Worm (Caenorhabditis elegans) whole organism, L3 larva: ENCODE results near the gene txt-10.

Experiments used
- ZK546.5 ChIP-seq: sonication (generic microtip); optimal IDR thresholded peaks from 2 replicates; lab custom pipeline; 2017; ENCODE audit warnings: missing biosample characterization, missing genetic modification characterization
- aly-2 ChIP-seq: fragments of 150-350 bp; optimal IDR thresholded peaks from 2 replicates; lab custom pipeline; 2014; ENCODE audit warnings: missing biosample characterization, missing genetic modification characterization
- ama-1 ChIP-seq: fragments of 150-350 bp; optimal IDR thresholded peaks from 2 replicates; lab custom pipeline; 2018
- ceh-16 ChIP-seq: sonication (generic microtip); optimal IDR thresholded peaks from 2 replicates; lab custom pipeline; 2017; ENCODE audit warnings: missing biosample characterization, missing genetic modification characterization
- ceh-28 ChIP-seq: fragments of 150-350 bp; optimal IDR thresholded peaks from 2 replicates; lab custom pipeline; 2014; ENCODE audit warnings: missing biosample characterization, missing genetic modification reagents, missing genetic modification characterization
- ceh-9 ChIP-seq: sonication (generic microtip); optimal IDR thresholded peaks from 2 replicates; lab custom pipeline; 2018; ENCODE audit warnings: missing biosample characterization, missing genetic modification characterization
- daf-12 ChIP-seq: fragments of 150-350 bp; optimal IDR thresholded peaks from 2 replicates; lab custom pipeline; 2014; ENCODE audit warnings: missing biosample characterization, missing genetic modification reagents, missing genetic modification characterization
- egl-5 ChIP-seq: fragments of 150-350 bp; optimal IDR thresholded peaks from 2 replicates; lab custom pipeline; 2017; ENCODE audit warnings: missing biosample characterization, missing genetic modification reagents, missing genetic modification characterization, inconsistent platforms
- elt-2 ChIP-seq: sonication (generic microtip); optimal IDR thresholded peaks from 2 replicates; lab custom pipeline; 2016; ENCODE audit warnings: missing genetic modification reagents, mild to moderate bottlenecking, missing genetic modification characterization, missing compliant biosample characterization
- elt-3 ChIP-seq, 3 experiments: fragments of 150-350 bp in 1 of 3; sonication (generic microtip) in 2 of 3; optimal IDR thresholded peaks; 2 replicates in 2 of 3; 4 replicates in 1 of 3; lab custom pipeline; 2014 to 2017; ENCODE audit warnings: missing biosample characterization in 3 of 3, missing genetic modification characterization in 3 of 3
- eor-1 ChIP-seq, 2 experiments: fragments of 150-350 bp; optimal IDR thresholded peaks; 2 replicates each; lab custom pipeline; 2014 to 2018; ENCODE audit warnings: missing biosample characterization in 2 of 2, missing genetic modification characterization in 2 of 2
- fos-1 ChIP-seq: fragments of 150-350 bp; optimal IDR thresholded peaks from 2 replicates; lab custom pipeline; 2014; ENCODE audit warnings: missing biosample characterization, missing genetic modification characterization
- jun-1 ChIP-seq: fragments of 150-350 bp; optimal IDR thresholded peaks from 2 replicates; lab custom pipeline; 2014; ENCODE audit warnings: missing biosample characterization, missing genetic modification reagents, missing genetic modification characterization
- lin-15B ChIP-seq: fragments of 150-350 bp; optimal IDR thresholded peaks from 2 replicates; lab custom pipeline; 2014; ENCODE audit warnings: missing biosample characterization, missing genetic modification characterization
- lin-39 ChIP-seq: fragments of 150-350 bp; optimal IDR thresholded peaks from 2 replicates; lab custom pipeline; 2018; ENCODE audit warnings: missing biosample characterization, missing genetic modification reagents, missing genetic modification characterization
- mdl-1 ChIP-seq: fragments of 150-350 bp; optimal IDR thresholded peaks from 2 replicates; lab custom pipeline; 2014; ENCODE audit warnings: missing biosample characterization, missing genetic modification characterization
- nfya-1 ChIP-seq: sonication (generic microtip); optimal IDR thresholded peaks from 2 replicates; lab custom pipeline; 2017; ENCODE audit warnings: missing genetic modification characterization, mild to moderate bottlenecking, missing compliant biosample characterization, antibody characterized with exemption, moderate library complexity; ENCODE audit not compliant: insufficient read depth
- nhr-11 ChIP-seq: fragments of 150-350 bp; optimal IDR thresholded peaks from 2 replicates; lab custom pipeline; 2014; ENCODE audit warnings: missing biosample characterization, missing genetic modification characterization
- nhr-12 ChIP-seq: fragments of 150-350 bp; optimal IDR thresholded peaks from 2 replicates; lab custom pipeline; 2014; ENCODE audit warnings: missing biosample characterization, missing genetic modification characterization
- nhr-23 ChIP-seq: fragments of 150-350 bp; optimal IDR thresholded peaks from 2 replicates; lab custom pipeline; 2014; ENCODE audit warnings: missing biosample characterization, missing genetic modification reagents, missing genetic modification characterization
- nhr-28 ChIP-seq: fragments of 150-350 bp; optimal IDR thresholded peaks from 2 replicates; lab custom pipeline; 2014; ENCODE audit warnings: missing biosample characterization, missing genetic modification characterization
- nhr-67 ChIP-seq: fragments of 150-350 bp; optimal IDR thresholded peaks from 2 replicates; lab custom pipeline; 2014; ENCODE audit warnings: missing biosample characterization, missing genetic modification characterization
- nhr-77 ChIP-seq: fragments of 150-350 bp; optimal IDR thresholded peaks from 2 replicates; lab custom pipeline; 2014; ENCODE audit warnings: missing biosample characterization, missing genetic modification characterization
- pqm-1 ChIP-seq: fragments of 150-350 bp; optimal IDR thresholded peaks from 2 replicates; lab custom pipeline; 2017; ENCODE audit warnings: missing biosample characterization, missing genetic modification characterization, inconsistent platforms
- snpc-4 ChIP-seq: fragments of 150-350 bp; optimal IDR thresholded peaks from 2 replicates; lab custom pipeline; 2014; ENCODE audit warnings: missing biosample characterization, missing genetic modification characterization
- unc-39 ChIP-seq: sonication (generic microtip); optimal IDR thresholded peaks from 4 replicates; lab custom pipeline; 2017; ENCODE audit warnings: missing biosample characterization, missing genetic modification characterization
- zag-1 ChIP-seq: fragments of 150-350 bp; optimal IDR thresholded peaks from 2 replicates; lab custom pipeline; 2014; ENCODE audit warnings: missing biosample characterization, missing genetic modification characterization
- ztf-11 ChIP-seq: fragments of 150-350 bp; optimal IDR thresholded peaks from 2 replicates; lab custom pipeline; 2014; ENCODE audit warnings: missing biosample characterization, missing genetic modification characterization
- ztf-4 ChIP-seq: fragments of 150-350 bp; optimal IDR thresholded peaks from 2 replicates; lab custom pipeline; 2014; ENCODE audit warnings: missing biosample characterization, missing genetic modification characterization

The txt-10 gene

DNA sequence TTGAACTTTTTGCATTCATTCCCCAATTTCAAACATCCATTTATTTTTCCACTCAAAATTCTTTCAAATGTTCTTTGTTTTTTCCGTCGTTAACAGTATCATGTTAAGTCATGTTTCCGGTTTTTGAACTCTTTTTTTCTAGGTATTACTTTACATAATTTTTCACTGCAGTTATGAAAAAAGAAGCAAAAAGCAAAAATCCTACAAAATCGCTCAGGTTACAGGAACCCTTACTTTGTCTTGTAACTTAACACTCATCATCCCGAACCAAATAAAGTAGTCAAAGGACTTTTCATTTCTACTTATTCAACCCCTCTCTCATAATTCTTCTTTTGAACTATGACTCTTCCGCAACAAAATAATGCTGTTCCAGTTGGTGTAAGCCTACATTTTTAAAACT is 41.2 kb downstream of the txt-10 start, which contains the start of gene aqp-5:
aqp-5 (plus strand) TSS at position 301 of the 400 bp plus-strand sequence.
- TF ChIP-seq ZK546.5: no peak
- no peak for TF ChIP-seq ztf-4 (tag; lab: Kevin White, UChicago)
- TF ChIP-seq ama-1: no peak
- no peak for TF ChIP-seq zag-1
- TF ChIP-seq ztf-11: no peak
- TF ChIP-seq lin-15B (tag; lab: Kevin White, UChicago): no peak
- TF ChIP-seq daf-12 (tag; lab: Kevin White, UChicago): no peak
- no peak for TF ChIP-seq lin-39 (tag; lab: Kevin White, UChicago)

DNA sequence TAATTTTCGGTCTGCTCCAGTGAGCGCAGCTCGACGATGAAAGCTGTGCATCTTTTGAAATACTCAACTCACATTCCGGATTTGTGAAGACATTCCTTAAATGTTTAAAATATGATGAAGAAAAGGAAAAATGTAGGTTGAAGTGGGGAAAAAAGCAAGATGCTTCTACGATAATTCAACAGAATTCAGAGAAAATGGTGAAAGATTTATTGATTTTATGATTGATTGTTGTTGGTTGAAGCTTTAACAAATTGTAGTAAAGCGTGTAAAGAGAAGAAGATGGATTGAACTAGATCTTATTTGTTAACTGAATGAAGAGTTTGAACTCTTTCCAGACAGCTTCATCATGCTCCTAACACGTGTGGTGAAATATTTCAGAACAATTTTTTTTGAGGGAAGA is 42.6 kb downstream of the txt-10 start, which contains the start of gene ncx-5:
ncx-5 (minus strand) TSS at position 101 of the 400 bp plus-strand sequence.
- no peak for TF ChIP-seq elt-3 (tag; optimal IDR thresholded peaks at IDR 0.05; lab: Kevin White, UChicago)
- TF ChIP-seq eor-1 (tag; optimal IDR thresholded peaks at IDR 0.05; lab: Kevin White, UChicago): no peak
- TF ChIP-seq pqm-1 (tag; lab: Kevin White, UChicago): no peak
- no peak for TF ChIP-seq ceh-9 (tag; lab: Kevin White, UChicago)
- TF ChIP-seq nfya-1 (tag; lab: Kevin White, UChicago): no peak
- TF ChIP-seq aly-2: no peak
- TF ChIP-seq elt-2: no peak
- no peak for TF ChIP-seq fos-1 (tag; lab: Kevin White, UChicago)
- no peak for TF ChIP-seq egl-5 (tag; lab: Kevin White, UChicago)
- TF ChIP-seq nhr-12: no peak
- no peak for TF ChIP-seq nhr-28 (tag; lab: Kevin White, UChicago)
- no peak for TF ChIP-seq nhr-77 (tag; lab: Kevin White, UChicago)
- TF ChIP-seq daf-12 (tag; lab: Kevin White, UChicago): no peak
- no peak for TF ChIP-seq nhr-11 (tag; lab: Kevin White, UChicago)

DNA sequence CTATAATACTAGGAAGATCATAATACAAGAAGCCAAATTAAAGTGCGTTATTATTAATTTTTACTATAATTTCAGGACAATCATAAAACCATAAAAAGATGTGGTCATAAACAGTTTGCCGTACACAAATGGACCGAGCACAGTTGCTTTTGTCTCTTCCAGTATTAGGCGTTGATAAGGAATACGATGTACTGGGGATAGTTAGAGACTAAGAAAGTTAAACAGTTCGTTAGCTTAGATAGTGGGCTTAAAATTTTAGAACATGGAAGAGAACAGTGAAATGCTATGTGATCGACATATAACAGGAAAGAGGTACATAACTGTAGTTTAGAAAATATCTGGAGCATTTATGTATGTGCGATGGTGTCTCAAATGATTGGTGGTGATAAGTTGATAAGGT is 47.2 kb downstream of the txt-10 start:
- TF ChIP-seq pqm-1 (tag; lab: Kevin White, UChicago): peak; percentile 59
- peak; percentile 73 for TF ChIP-seq elt-2
- no peak for TF ChIP-seq mdl-1 (tag; lab: Kevin White, UChicago)
- no peak for TF ChIP-seq ceh-28 (tag; lab: Kevin White, UChicago)

DNA sequence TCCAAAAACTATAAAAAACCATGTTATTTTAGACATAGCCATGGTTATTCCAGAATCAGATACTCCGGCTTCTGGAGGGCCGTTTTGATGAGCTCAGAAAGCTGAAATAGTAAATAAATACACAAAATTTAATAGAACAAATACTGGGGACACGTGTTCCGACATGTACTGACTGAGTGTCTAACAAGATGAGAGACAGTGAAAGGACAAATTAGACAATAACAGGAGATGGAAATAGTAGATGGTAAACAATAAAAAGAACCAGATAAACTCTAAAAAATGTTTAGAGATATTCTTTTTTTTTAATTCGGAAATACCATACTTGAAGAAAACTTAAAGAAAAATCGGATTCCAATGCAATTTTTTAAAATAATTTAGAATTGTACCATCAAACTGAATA is 48.0 kb downstream of the txt-10 start, which contains the start of gene Y32F6B.1:
Y32F6B.1 (minus strand) TSS at position 101 of the 400 bp plus-strand sequence.
- no peak for TF ChIP-seq nhr-23 (tag; lab: Kevin White, UChicago)
- TF ChIP-seq jun-1: no peak
- no peak for TF ChIP-seq nhr-67 (tag; lab: Kevin White, UChicago)
- TF ChIP-seq snpc-4 (tag; lab: Kevin White, UChicago): no peak
- no peak for TF ChIP-seq aly-2

DNA sequence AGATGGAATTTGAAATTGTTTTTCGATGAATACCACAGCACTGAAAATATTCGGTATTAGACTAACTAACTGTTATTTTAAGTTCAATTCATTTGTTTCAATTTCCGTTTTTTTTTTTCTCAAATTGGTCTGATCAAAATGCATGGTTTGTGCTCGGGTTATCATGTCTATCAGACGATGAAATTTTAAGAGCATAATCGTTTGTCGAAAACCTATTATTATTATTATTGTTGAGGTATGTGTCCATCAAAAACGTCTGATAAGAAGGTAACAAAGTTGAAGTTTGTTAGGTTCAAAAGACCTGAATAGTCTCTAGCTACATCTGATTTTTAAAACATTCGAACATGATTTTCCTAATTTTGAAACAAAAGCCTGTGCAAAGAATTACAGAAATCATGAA is 48.6 kb downstream of the txt-10 start:
- TF ChIP-seq ceh-16 (tag; lab: Kevin White, UChicago) (no peak), elt-2 (peak; percentile 85), nhr-11 (tag; lab: Kevin White, UChicago) (no peak), nhr-12 (no peak), pqm-1 (tag; lab: Kevin White, UChicago) (peak; percentile 16), mdl-1 (tag; lab: Kevin White, UChicago) (no peak), unc-39 (no peak)
